Worm (Caenorhabditis elegans) whole organism, early embryonic: ENCODE results near the gene msp-50.

Experiments used
- ama-1 ChIP-seq: fragments of 150-350 bp; optimal IDR thresholded peaks from 2 replicates; lab custom pipeline; 2014
- sea-1 ChIP-seq: fragments of 200-800 bp; sonication (Bioruptor generic); conservative IDR thresholded peaks from 2 replicates; pipeline ENCODE4 v1.3.6; 2022; ENCODE audit warnings: missing genetic modification characterization, missing compliant biosample characterization

ce11 chrII:5171610-5172009 lies 28.0 kb upstream of the msp-50 start, which contains the start of gene C27D6.15:
- TF ChIP-seq ama-1 (lab: Kevin White, UChicago) = no peak
- TF ChIP-seq sea-1 (GFP tag; lab: Robert Waterston, UW) = no peak
